Worm (Caenorhabditis elegans) whole organism, L4 larva: ENCODE measurements around the gene cutl-23.
A peak's percentile ranks its signal among the peaks of the same experiment; 100 is the strongest.

Source experiments
- D1046.2 ChIP-seq: fragments of 200-800 bp; sonication (Bioruptor generic); IDR thresholded peaks from 2 replicates; pipeline ENCODE4 v1.3.6; 2022; ENCODE audit warnings: missing genetic modification characterization, missing compliant biosample characterization
- F10B5.3 ChIP-seq: sonication (generic microtip); optimal IDR thresholded peaks from 2 replicates; lab custom pipeline; 2016; ENCODE audit warnings: mild to moderate bottlenecking, missing genetic modification characterization, missing compliant biosample characterization
- F26F4.8 ChIP-seq: fragments of 200-800 bp; sonication (Bioruptor generic); conservative IDR thresholded peaks from 2 replicates; pipeline ENCODE4 v1.3.6; 2022; ENCODE audit warnings: missing genetic modification characterization, missing compliant biosample characterization
- F37D6.2 ChIP-seq: sonication (generic microtip); optimal IDR thresholded peaks from 2 replicates; lab custom pipeline; 2016; ENCODE audit warnings: mild to moderate bottlenecking, missing genetic modification characterization, missing compliant biosample characterization
- T26A8.4 ChIP-seq: fragments of 200-800 bp; sonication (Bioruptor generic); IDR thresholded peaks from 2 replicates; pipeline ENCODE4 v1.3.6; 2022; ENCODE audit warnings: missing genetic modification characterization, missing compliant biosample characterization
- Y48G9A.11 ChIP-seq: fragments of 200-800 bp; sonication (Bioruptor generic); IDR thresholded peaks from 2 replicates; pipeline ENCODE4 v1.3.6; 2022; ENCODE audit warnings: missing genetic modification reagents, missing genetic modification characterization, missing compliant biosample characterization
- aha-1 ChIP-seq: fragments of 150-350 bp; peaks from one replicate; lab custom pipeline; 2014; ENCODE audit warnings: missing biosample characterization, missing genetic modification characterization
- ama-1 ChIP-seq: fragments of 150-350 bp; optimal IDR thresholded peaks from 2 replicates; lab custom pipeline; 2014; ENCODE audit warnings: inconsistent platforms, mixed read lengths
- arid-1 ChIP-seq: fragments of 200-800 bp; sonication (Bioruptor generic); conservative IDR thresholded peaks from 2 replicates; pipeline ENCODE4 v1.3.6; 2022; ENCODE audit warnings: missing genetic modification reagents, missing genetic modification characterization, missing compliant biosample characterization
- attf-4 ChIP-seq: sonication (generic microtip); optimal IDR thresholded peaks from 3 replicates; lab custom pipeline; 2017; ENCODE audit warnings: missing biosample characterization, missing genetic modification characterization
- ceh-20 ChIP-seq: fragments of 200-800 bp; sonication (Bioruptor generic); IDR thresholded peaks from 2 replicates; pipeline ENCODE4 v1.3.6; 2022; ENCODE audit warnings: missing genetic modification reagents, missing genetic modification characterization, missing compliant biosample characterization
- ceh-44 ChIP-seq: fragments of 200-800 bp; sonication (Bioruptor generic); IDR thresholded peaks from 2 replicates; pipeline ENCODE4 v1.3.6; 2022; ENCODE audit warnings: missing genetic modification reagents, missing genetic modification characterization, missing compliant biosample characterization
- daf-12 ChIP-seq: fragments of 150-350 bp; optimal IDR thresholded peaks from 2 replicates; lab custom pipeline; 2014; ENCODE audit warnings: missing biosample characterization, missing genetic modification reagents, missing genetic modification characterization
- daf-16 ChIP-seq, 3 experiments: sonication (generic microtip); optimal IDR thresholded peaks; 2 replicates each; lab custom pipeline; 2016 to 2017; ENCODE audit warnings: missing genetic modification characterization in 3 of 3, missing genetic modification reagents in 3 of 3, mild to moderate bottlenecking in 2 of 3, missing compliant biosample characterization in 2 of 3, missing biosample characterization in 1 of 3, moderate library complexity in 1 of 3
- dpl-1 ChIP-seq: fragments of 150-350 bp; optimal IDR thresholded peaks from 2 replicates; lab custom pipeline; 2014; ENCODE audit warnings: missing biosample characterization, missing genetic modification reagents, missing genetic modification characterization
- egl-27 ChIP-seq: sonication (generic microtip); optimal IDR thresholded peaks from 3 replicates; lab custom pipeline; 2017; ENCODE audit warnings: missing biosample characterization, missing genetic modification reagents, missing genetic modification characterization
- egl-43 ChIP-seq: fragments of 200-800 bp; sonication (Bioruptor generic); IDR thresholded peaks from 2 replicates; pipeline ENCODE4 v1.3.6; 2022; ENCODE audit warnings: missing genetic modification reagents, missing genetic modification characterization, missing compliant biosample characterization
- fos-1 ChIP-seq: fragments of 150-350 bp; optimal IDR thresholded peaks from 2 replicates; lab custom pipeline; 2014; ENCODE audit warnings: missing biosample characterization, missing genetic modification characterization
- lim-7 ChIP-seq: fragments of 200-800 bp; sonication (Bioruptor generic); IDR thresholded peaks from 2 replicates; pipeline ENCODE4 v1.3.6; 2022; ENCODE audit warnings: missing genetic modification characterization, missing compliant biosample characterization
- lin-1 ChIP-seq: fragments of 200-800 bp; sonication (Bioruptor generic); IDR thresholded peaks from 2 replicates; pipeline ENCODE4 v1.3.6; 2022; ENCODE audit warnings: missing genetic modification reagents, missing genetic modification characterization, missing compliant biosample characterization
- madf-5 ChIP-seq, 2 experiments: fragments of 200-800 bp; sonication (Bioruptor generic); IDR thresholded peaks; 2 replicates each; pipeline ENCODE4 v1.3.6; 2022; ENCODE audit warnings: missing compliant biosample characterization in 2 of 2, missing genetic modification characterization in 2 of 2
- mdl-1 ChIP-seq, 2 experiments: fragments of 150-350 bp in 1 of 2; sonication (generic microtip) in 1 of 2; optimal IDR thresholded peaks; 2 replicates each; lab custom pipeline; 2014 to 2017; ENCODE audit warnings: missing biosample characterization in 2 of 2, missing genetic modification characterization in 2 of 2
- mdt-29 ChIP-seq: fragments of 200-800 bp; sonication (Bioruptor generic); IDR thresholded peaks from 2 replicates; pipeline ENCODE4 v1.3.6; 2022; ENCODE audit warnings: missing genetic modification reagents, missing genetic modification characterization, missing compliant biosample characterization
- nhr-10 ChIP-seq: fragments of 150-350 bp; optimal IDR thresholded peaks from 2 replicates; lab custom pipeline; 2014; ENCODE audit warnings: missing biosample characterization, missing genetic modification characterization
- nhr-11 ChIP-seq: fragments of 150-350 bp; optimal IDR thresholded peaks from 2 replicates; lab custom pipeline; 2014; ENCODE audit warnings: missing biosample characterization, missing genetic modification characterization
- nhr-25 ChIP-seq: sonication (generic microtip); optimal IDR thresholded peaks from 2 replicates; lab custom pipeline; 2017; ENCODE audit warnings: missing genetic modification characterization, mild to moderate bottlenecking, missing compliant biosample characterization, antibody characterized with exemption, moderate library complexity, borderline replicate concordance; ENCODE audit not compliant: insufficient read depth
- set-16 ChIP-seq: fragments of 200-800 bp; sonication (Bioruptor generic); IDR thresholded peaks from 2 replicates; pipeline ENCODE4 v1.3.6; 2022; ENCODE audit warnings: missing genetic modification reagents, missing genetic modification characterization, missing compliant biosample characterization
- skn-1 ChIP-seq: fragments of 150-350 bp; optimal IDR thresholded peaks from 2 replicates; lab custom pipeline; 2014; ENCODE audit warnings: missing biosample characterization, missing genetic modification characterization
- spr-1 ChIP-seq: sonication (generic microtip); optimal IDR thresholded peaks from 2 replicates; lab custom pipeline; 2016; ENCODE audit warnings: mild to moderate bottlenecking, missing genetic modification characterization, missing compliant biosample characterization
- unc-130 ChIP-seq: sonication (generic microtip); optimal IDR thresholded peaks from 2 replicates; lab custom pipeline; 2016; ENCODE audit warnings: missing genetic modification reagents, missing genetic modification characterization, missing compliant biosample characterization
- vab-7 ChIP-seq: fragments of 200-800 bp; sonication (Bioruptor generic); IDR thresholded peaks from 2 replicates; pipeline ENCODE4 v1.3.6; 2022; ENCODE audit warnings: missing genetic modification reagents, missing genetic modification characterization, missing compliant biosample characterization
- zfp-2 ChIP-seq: sonication (generic microtip); optimal IDR thresholded peaks from 2 replicates; lab custom pipeline; 2016; ENCODE audit warnings: mild to moderate bottlenecking, missing genetic modification characterization, missing compliant biosample characterization
- zip-2 ChIP-seq: fragments of 150-350 bp; optimal IDR thresholded peaks from 2 replicates; lab custom pipeline; 2014; ENCODE audit warnings: missing biosample characterization, missing genetic modification characterization
- ztf-11 ChIP-seq: fragments of 150-350 bp; optimal IDR thresholded peaks from 2 replicates; lab custom pipeline; 2014; ENCODE audit warnings: missing biosample characterization, missing genetic modification characterization

cutl-23 gene

ce11 chrIII:5761886-5762285 lies 8.1 kb upstream of the cutl-23 start (continued):
- TF ChIP-seq zfp-2: no peak
- no peak for TF ChIP-seq mdt-29 (GFP tag; lab: Robert Waterston, UW)
- peak; percentile 73; the same call in 1 of the 2 replicates for TF ChIP-seq Y48G9A.11 (GFP tag; lab: Robert Waterston, UW)
- no peak for TF ChIP-seq lin-1 (GFP tag; lab: Robert Waterston, UW)
- TF ChIP-seq nhr-11: no peak
- peak; percentile 62 for TF ChIP-seq vab-7 (GFP tag; lab: Robert Waterston, UW)
- TF ChIP-seq F26F4.8 (GFP tag; lab: Robert Waterston, UW): peak; percentile 53
- TF ChIP-seq nhr-25 (tag; lab: Kevin White, UChicago): no peak
- peak; percentile 11 for TF ChIP-seq spr-1 (tag; lab: Kevin White, UChicago)
- no peak for TF ChIP-seq attf-4
- peak; percentile 88 for TF ChIP-seq egl-43 (GFP tag; lab: Robert Waterston, UW)
- TF ChIP-seq daf-16 (GFP tag; optimal IDR thresholded peaks at IDR 0.05; lab: Kevin White, UChicago): peak in 1 of 2 experiments; percentile 39
- no peak for TF ChIP-seq daf-16 (tag; optimal IDR thresholded peaks at IDR 0.05; lab: Kevin White, UChicago)
- no peak for TF ChIP-seq aha-1
- no peak for TF ChIP-seq mdl-1 (tag; optimal IDR thresholded peaks at IDR 0.05; lab: Kevin White, UChicago)
- no peak for TF ChIP-seq ztf-11 (tag; lab: Kevin White, UChicago)
- TF ChIP-seq, all 104 proteins: peak for 33

ce11 chrIII:5763988-5764387 lies 6.0 kb upstream of the cutl-23 start:
- no peak for TF ChIP-seq ama-1 (lab: Kevin White, UChicago)
- TF ChIP-seq zip-2 (tag; lab: Kevin White, UChicago): no peak
- TF ChIP-seq egl-27 (tag; lab: Kevin White, UChicago): no peak
- TF ChIP-seq dpl-1 (GFP tag; lab: Kevin White, UChicago): no peak
- TF ChIP-seq F10B5.3: no peak
- TF ChIP-seq unc-130: no peak
- no peak for TF ChIP-seq vab-7 (GFP tag; lab: Robert Waterston, UW)
- no peak for TF ChIP-seq fos-1 (tag; lab: Kevin White, UChicago)
- TF ChIP-seq arid-1 (GFP tag; lab: Robert Waterston, UW): no peak
- TF ChIP-seq set-16 (GFP tag; lab: Robert Waterston, UW): no peak
- TF ChIP-seq skn-1 (tag; lab: Kevin White, UChicago): no peak

- peak; percentile 74 for TF ChIP-seq lim-7
- no peak for TF ChIP-seq ceh-44 (GFP tag; lab: Robert Waterston, UW)
- TF ChIP-seq F26F4.8 (GFP tag; lab: Robert Waterston, UW): 0 out of 2 replicates have a peak, but pooled peaks have one; percentile 69
- peak; percentile 78 for TF ChIP-seq arid-1 (GFP tag; lab: Robert Waterston, UW)
- no peak for TF ChIP-seq ztf-11 (tag; lab: Kevin White, UChicago)
- peak; percentile 26; the same call in 1 of the 2 replicates for TF ChIP-seq mdt-29 (GFP tag; lab: Robert Waterston, UW)
- peak; percentile 72; the same call in 1 of the 2 replicates for TF ChIP-seq egl-43 (GFP tag; lab: Robert Waterston, UW)
- TF ChIP-seq T26A8.4: no peak
- no peak for TF ChIP-seq nhr-10
- peak in 1 of 2 experiments; percentile 76; a peak in 1 of 4 replicates for TF ChIP-seq madf-5 (GFP tag; IDR thresholded peaks at IDR 0.05; lab: Robert Waterston, UW)
- TF ChIP-seq F37D6.2 (tag; lab: Kevin White, UChicago): no peak
- peak; percentile 88 for TF ChIP-seq Y48G9A.11 (GFP tag; lab: Robert Waterston, UW)
- peak; percentile 65; the same call in 1 of the 2 replicates for TF ChIP-seq vab-7 (GFP tag; lab: Robert Waterston, UW)
- TF ChIP-seq ceh-20 (GFP tag; lab: Robert Waterston, UW): no peak
- no peak for TF ChIP-seq daf-12 (tag; lab: Kevin White, UChicago)
- TF ChIP-seq D1046.2 (GFP tag; lab: Robert Waterston, UW): 0 out of 2 replicates have a peak, but pooled peaks have one; percentile 15
- TF ChIP-seq nhr-11: no peak
- TF ChIP-seq, all 104 proteins: peak for 9
Measured at ce11 chrIII:5782080-5782479, 12.1 kb downstream of the cutl-23 start.

- TF ChIP-seq egl-43 (GFP tag; lab: Robert Waterston, UW) (peak; percentile 46; the same call in 1 of the 2 replicates), vab-7 (GFP tag; lab: Robert Waterston, UW) (peak; percentile 56), set-16 (GFP tag; lab: Robert Waterston, UW) (peak; percentile 65), ceh-44 (GFP tag; lab: Robert Waterston, UW) (0 out of 2 replicates have a peak, but pooled peaks have one; percentile 36), Y48G9A.11 (GFP tag; lab: Robert Waterston, UW) (peak; percentile 97)
Measured at ce11 chrIII:5783803-5784406, 13.9 kb downstream of the cutl-23 start.
